Worm (Caenorhabditis elegans): ENCODE results near the gene C14C10.10.

ce11 chrV:12596196-12596595 is 2.7 kb downstream of the C14C10.10 start, which contains the start of gene mma-1:
- TF ChIP-seq ceh-48 (tag; optimal IDR thresholded peaks at IDR 0.05): no peak
- no peak for TF ChIP-seq elt-2 (tag; optimal IDR thresholded peaks at IDR 0.05)
- TF ChIP-seq ama-1 (optimal IDR thresholded peaks at IDR 0.05): no peak
- TF ChIP-seq dve-1 (tag; optimal IDR thresholded peaks at IDR 0.05): no peak
- TF ChIP-seq nfya-1 (tag; optimal IDR thresholded peaks at IDR 0.05): no peak
- no peak for TF ChIP-seq pha-4 (tag; optimal IDR thresholded peaks at IDR 0.05)
- TF ChIP-seq pqm-1 (tag; optimal IDR thresholded peaks at IDR 0.05): no peak
- no peak for TF ChIP-seq gmeb-2 (tag; optimal IDR thresholded peaks at IDR 0.05)
- TF ChIP-seq ztf-16 (tag; optimal IDR thresholded peaks at IDR 0.05): no peak
- no peak for TF ChIP-seq hlh-8 (tag; optimal IDR thresholded peaks at IDR 0.05)

Measured in whole organism, late embryonic.